Fruit fly (Drosophila melanogaster): ENCODE measurements around the gene CG32461.

Gene CG32461

dm6 chr3L:22955202-22955601 lies at the start of gene CG32461:
TSS of gene CG32461 (minus strand) at chr3L:22955302.
- TF ChIP-seq ttk (optimal IDR thresholded peaks at IDR 0.05) (no peak), insv (optimal IDR thresholded peaks at IDR 0.05) (no peak), Sin3A (optimal IDR thresholded peaks at IDR 0.05) (no peak), psq (optimal IDR thresholded peaks at IDR 0.05) (no peak), h (optimal IDR thresholded peaks at IDR 0.05) (no peak), Myc (optimal IDR thresholded peaks at IDR 0.05) (no peak)

- TF ChIP-seq Sin3A (optimal IDR thresholded peaks at IDR 0.05): no peak
- no peak for TF ChIP-seq psq (optimal IDR thresholded peaks at IDR 0.05)
- TF ChIP-seq h (optimal IDR thresholded peaks at IDR 0.05): no peak
- TF ChIP-seq Myc (optimal IDR thresholded peaks at IDR 0.05): no peak
- no peak for TF ChIP-seq insv (optimal IDR thresholded peaks at IDR 0.05)
- TF ChIP-seq ttk (optimal IDR thresholded peaks at IDR 0.05): no peak
These were observed 43.1 kb upstream of the CG32461 start, which contains the start of gene nrm for dm6 chr3L:22998176-22998575. TSS of gene nrm (plus strand) at chr3L:22998372.

- TF ChIP-seq h (optimal IDR thresholded peaks at IDR 0.05) (no peak), psq (optimal IDR thresholded peaks at IDR 0.05) (no peak), Myc (optimal IDR thresholded peaks at IDR 0.05) (no peak), Sin3A (optimal IDR thresholded peaks at IDR 0.05) (no peak), ttk (optimal IDR thresholded peaks at IDR 0.05) (no peak), insv (optimal IDR thresholded peaks at IDR 0.05) (no peak)
These were observed 34.4 kb upstream of the CG32461 start for dm6 chr3L:22989495-22989894.

DNA sequence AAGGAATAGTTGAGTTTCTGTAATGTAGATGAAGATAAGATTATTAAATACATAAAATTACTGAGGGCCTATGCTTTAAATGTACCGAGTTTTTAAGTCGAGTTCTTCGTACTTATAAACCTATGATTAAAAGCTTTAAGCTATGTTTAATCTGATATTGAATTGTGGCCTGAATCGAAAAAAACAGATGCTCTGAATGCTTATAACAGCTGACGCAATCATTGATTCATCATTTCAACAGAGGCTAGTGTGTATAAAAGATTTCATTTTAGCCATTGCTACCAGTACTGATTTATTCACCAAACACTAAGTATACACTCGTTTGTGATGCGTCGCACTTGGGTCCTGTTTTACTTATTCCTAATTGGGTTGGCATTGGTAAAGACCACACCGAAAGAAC lies 32.2 kb upstream of the CG32461 start, which contains the start of gene CG32457:
CG32457 (plus strand) TSS at position 301 of the 400 bp plus-strand sequence.
- no peak for TF ChIP-seq Myc (optimal IDR thresholded peaks at IDR 0.05)
- no peak for TF ChIP-seq h (optimal IDR thresholded peaks at IDR 0.05)
- no peak for TF ChIP-seq Sin3A (optimal IDR thresholded peaks at IDR 0.05)
- no peak for TF ChIP-seq insv (optimal IDR thresholded peaks at IDR 0.05)
- no peak for TF ChIP-seq psq (optimal IDR thresholded peaks at IDR 0.05)

dm6 chr3L:22982040-22982439 lies 26.9 kb upstream of the CG32461 start:
- TF ChIP-seq psq (optimal IDR thresholded peaks at IDR 0.05) (no peak), Myc (optimal IDR thresholded peaks at IDR 0.05) (no peak)

DNA sequence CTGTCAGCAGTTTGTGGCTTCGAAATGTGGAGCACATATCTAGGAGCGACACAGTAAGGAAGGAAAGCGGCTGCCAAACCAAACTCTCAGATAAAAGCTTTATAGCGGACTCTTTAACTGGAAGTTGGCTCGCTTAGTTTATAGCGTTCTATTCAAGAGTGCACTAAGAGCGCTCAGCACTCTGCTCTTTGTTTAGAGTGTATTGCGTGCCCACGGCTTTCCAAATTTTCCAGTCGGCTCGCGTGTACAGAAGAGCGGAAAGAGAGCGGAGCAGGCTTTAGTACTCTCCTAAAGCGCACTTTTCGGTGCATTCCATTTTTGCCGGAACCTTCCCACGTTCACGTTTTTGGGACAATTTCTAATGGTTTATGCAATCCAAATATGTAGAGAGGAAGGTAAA lies 5.2 kb upstream of the CG32461 start:
- TF ChIP-seq h (optimal IDR thresholded peaks at IDR 0.05): no peak
- no peak for TF ChIP-seq psq (optimal IDR thresholded peaks at IDR 0.05)
- TF ChIP-seq insv (optimal IDR thresholded peaks at IDR 0.05): no peak
- no peak for TF ChIP-seq ttk (optimal IDR thresholded peaks at IDR 0.05)
- TF ChIP-seq Myc (optimal IDR thresholded peaks at IDR 0.05): no peak
- no peak for TF ChIP-seq Sin3A (optimal IDR thresholded peaks at IDR 0.05)

dm6 chr3L:22958171-22958570 lies 3.1 kb upstream of the CG32461 start:
- no peak for TF ChIP-seq psq (optimal IDR thresholded peaks at IDR 0.05)
- no peak for TF ChIP-seq Myc (optimal IDR thresholded peaks at IDR 0.05)
- TF ChIP-seq Sin3A (optimal IDR thresholded peaks at IDR 0.05): no peak

DNA sequence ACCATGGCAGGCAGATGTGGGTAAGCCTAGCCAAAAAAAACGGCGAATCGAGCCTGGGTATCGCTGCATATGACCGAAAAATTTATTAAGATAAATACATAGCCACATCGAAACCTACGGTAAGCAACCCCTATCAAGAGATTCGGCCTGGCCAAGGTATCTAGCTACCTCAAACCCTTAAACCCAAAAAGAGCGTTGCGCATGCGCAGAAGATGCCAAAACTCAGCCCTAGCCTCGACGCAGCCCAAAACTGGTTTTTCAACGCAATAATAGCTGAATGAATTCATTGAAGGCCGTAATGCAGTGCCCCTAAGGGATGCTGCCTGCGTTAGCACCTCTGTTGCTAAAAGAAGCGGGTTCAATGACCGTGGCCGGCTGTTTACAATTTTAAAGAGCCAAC lies 2.4 kb downstream of the CG32461 start:
- no peak for TF ChIP-seq insv (optimal IDR thresholded peaks at IDR 0.05)
- TF ChIP-seq Myc (optimal IDR thresholded peaks at IDR 0.05): no peak

DNA sequence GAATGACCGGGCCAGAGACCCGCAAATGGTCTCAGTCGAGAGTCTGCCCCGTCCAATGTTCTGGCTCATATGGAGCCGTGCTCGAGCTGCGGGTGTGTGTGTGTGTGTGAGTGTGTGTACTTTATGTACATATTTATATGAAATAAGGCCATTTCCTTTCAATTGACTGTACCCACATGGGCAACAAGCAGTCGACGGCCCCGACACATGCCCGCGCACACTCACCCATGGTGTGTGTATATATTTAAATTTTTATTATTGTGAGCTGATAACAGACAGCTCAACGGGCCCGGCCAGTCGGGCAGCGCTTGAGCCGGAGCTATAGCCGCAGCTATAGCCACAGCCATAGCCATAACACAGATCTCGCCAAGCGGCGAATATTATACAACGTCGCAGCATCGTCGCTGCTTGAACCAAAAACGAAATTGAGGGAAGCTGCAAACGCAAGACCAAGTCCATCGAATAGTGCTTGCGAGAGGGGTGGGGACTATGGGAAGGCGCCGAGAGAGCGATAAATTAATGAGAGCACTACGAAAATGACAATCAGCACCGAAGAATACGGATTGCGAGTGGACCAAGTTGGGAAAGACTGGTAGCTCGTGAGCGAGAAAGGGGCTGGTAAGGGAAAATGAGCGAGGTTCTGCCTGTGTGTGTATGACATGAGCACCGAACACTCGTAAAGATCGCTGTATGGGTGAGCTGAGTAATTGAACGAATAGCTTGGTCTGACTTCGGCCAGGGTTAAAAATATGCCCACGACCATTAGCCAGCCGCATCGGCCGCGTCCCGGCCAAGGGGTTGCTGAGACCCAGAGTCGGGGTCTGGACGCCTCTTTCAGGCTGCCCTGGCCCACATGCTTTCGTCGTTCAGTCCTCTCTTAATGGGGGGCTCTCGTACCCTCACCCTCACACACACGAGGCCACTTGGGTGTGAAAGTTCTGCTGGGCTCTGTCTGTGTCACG lies 6.8 kb downstream of the CG32461 start:
- TF ChIP-seq Sin3A (optimal IDR thresholded peaks at IDR 0.05) (no peak), Myc (optimal IDR thresholded peaks at IDR 0.05) (no peak), insv (optimal IDR thresholded peaks at IDR 0.05) (no peak), psq (optimal IDR thresholded peaks at IDR 0.05) (no peak), h (optimal IDR thresholded peaks at IDR 0.05) (no peak), ttk (optimal IDR thresholded peaks at IDR 0.05) (no peak)

DNA sequence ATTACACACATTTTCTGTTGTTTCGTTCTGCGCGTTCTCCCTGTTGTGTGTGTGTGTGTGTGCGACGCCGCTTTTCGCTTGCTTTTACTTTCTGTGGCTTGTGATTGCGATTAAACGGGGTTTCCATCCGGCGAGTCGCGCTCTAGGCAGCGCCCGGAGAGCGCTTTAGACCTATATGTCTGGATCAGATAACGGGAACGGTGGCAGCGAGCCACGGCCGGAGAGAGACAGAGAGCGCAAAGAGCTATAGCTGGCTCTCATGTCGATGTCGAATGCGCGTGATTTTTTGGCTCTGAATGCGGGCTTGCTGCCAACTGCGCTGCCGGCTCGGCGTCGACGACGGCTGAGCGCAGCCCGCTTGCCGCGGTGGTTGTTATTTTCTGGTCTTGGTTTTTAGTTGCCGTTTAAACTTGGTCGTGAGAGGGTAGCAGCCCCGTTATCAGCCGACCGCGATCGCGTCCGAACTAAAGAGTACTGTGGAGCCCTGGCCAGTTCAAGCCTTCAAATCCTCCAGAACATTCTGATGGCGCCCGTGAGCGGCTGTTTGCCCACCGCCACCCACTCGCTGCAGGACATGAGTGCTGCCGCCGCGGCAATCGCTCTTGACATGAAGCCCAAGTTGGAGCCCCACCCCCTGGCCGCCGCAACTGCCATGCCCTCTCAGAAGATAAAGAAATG lies 9.7 kb downstream of the CG32461 start, which contains the start of gene Mes2:
Mes2 (plus strand) TSS at position 394 of the 678 bp plus-strand sequence.
- TF ChIP-seq h (optimal IDR thresholded peaks at IDR 0.05) (no peak), Sin3A (optimal IDR thresholded peaks at IDR 0.05) (no peak), ttk (optimal IDR thresholded peaks at IDR 0.05) (no peak), Myc (optimal IDR thresholded peaks at IDR 0.05) (no peak), psq (optimal IDR thresholded peaks at IDR 0.05) (no peak), insv (optimal IDR thresholded peaks at IDR 0.05) (no peak)

DNA sequence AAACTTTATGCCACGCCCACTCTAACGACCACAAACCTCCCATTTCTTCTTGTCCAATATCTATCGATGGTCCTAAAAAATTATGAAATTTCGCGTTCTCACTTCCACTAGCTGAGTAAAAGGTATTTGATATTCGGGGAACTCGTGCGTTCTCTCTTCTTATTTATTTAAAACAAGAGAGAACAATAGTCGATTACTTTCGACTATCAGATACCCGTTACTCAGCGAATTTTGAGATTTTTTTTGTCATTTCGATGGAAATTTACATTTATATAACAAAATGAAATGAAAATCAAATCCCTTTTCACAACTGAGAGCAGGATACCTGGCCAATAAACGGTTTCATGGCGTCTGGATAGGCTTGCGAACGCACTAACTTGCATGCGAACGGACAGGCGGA lies 10.6 kb downstream of the CG32461 start:
- TF ChIP-seq psq (optimal IDR thresholded peaks at IDR 0.05) (no peak), ttk (optimal IDR thresholded peaks at IDR 0.05) (no peak)

dm6 chr3L:22943484-22943883 lies 11.6 kb downstream of the CG32461 start:
- no peak for TF ChIP-seq insv (optimal IDR thresholded peaks at IDR 0.05)
- no peak for TF ChIP-seq ttk (optimal IDR thresholded peaks at IDR 0.05)
- no peak for TF ChIP-seq h (optimal IDR thresholded peaks at IDR 0.05)
- no peak for TF ChIP-seq psq (optimal IDR thresholded peaks at IDR 0.05)
- no peak for TF ChIP-seq Sin3A (optimal IDR thresholded peaks at IDR 0.05)
- no peak for TF ChIP-seq Myc (optimal IDR thresholded peaks at IDR 0.05)

dm6 chr3L:22940249-22940648 lies 14.9 kb downstream of the CG32461 start:
- no peak for TF ChIP-seq ttk (optimal IDR thresholded peaks at IDR 0.05)
- TF ChIP-seq psq (optimal IDR thresholded peaks at IDR 0.05): no peak
